Fruit fly (Drosophila melanogaster) whole organism, adult: ENCODE results near the gene DNaseII.

ENCODE experiments used
- CG11617 ChIP-seq: fragments of 200-800 bp; sonication (Bioruptor generic); optimal IDR thresholded peaks from 2 replicates; lab custom pipeline; 2017; ENCODE audit warnings: mild to moderate bottlenecking, missing biosample characterization, missing genetic modification reagents, missing genetic modification characterization
- CG14711 ChIP-seq: fragments of 200-800 bp; sonication (Bioruptor generic); optimal IDR thresholded peaks from 2 replicates; lab custom pipeline; 2018; ENCODE audit warnings: missing biosample characterization, mild to moderate bottlenecking, missing genetic modification characterization, moderate library complexity
- CG1620 ChIP-seq: fragments of 200-800 bp; sonication (Bioruptor generic); optimal IDR thresholded peaks from 2 replicates; lab custom pipeline; 2016; ENCODE audit warnings: missing biosample characterization, missing genetic modification characterization
- CG33017 ChIP-seq: fragments of 200-800 bp; sonication (Bioruptor generic); optimal IDR thresholded peaks from 2 replicates; lab custom pipeline; 2018; ENCODE audit warnings: missing biosample characterization, mild to moderate bottlenecking, missing genetic modification characterization, moderate library complexity
- CG5204 ChIP-seq: fragments of 200-800 bp; sonication (Bioruptor generic); optimal IDR thresholded peaks from 2 replicates; lab custom pipeline; 2016; ENCODE audit warnings: missing biosample characterization, missing genetic modification characterization
- CG7101 ChIP-seq: fragments of 200-800 bp; sonication (Bioruptor generic); optimal IDR thresholded peaks from 2 replicates; lab custom pipeline; 2018; ENCODE audit warnings: missing biosample characterization, mild to moderate bottlenecking, missing genetic modification characterization, moderate library complexity
- Clk ChIP-seq: fragments of 200-800 bp; sonication (Bioruptor generic); optimal IDR thresholded peaks from 2 replicates; lab custom pipeline; 2017; ENCODE audit warnings: missing biosample characterization, missing genetic modification characterization
- Crg-1 ChIP-seq: fragments of 200-800 bp; sonication (Bioruptor generic); optimal IDR thresholded peaks from 2 replicates; lab custom pipeline; 2016; ENCODE audit warnings: missing biosample characterization, missing genetic modification characterization
- Hr96 ChIP-seq: fragments of 200-800 bp; sonication (Bioruptor generic); optimal IDR thresholded peaks from 2 replicates; lab custom pipeline; 2016; ENCODE audit warnings: missing biosample characterization, missing genetic modification characterization
- Mnt ChIP-seq: fragments of 200-800 bp; sonication (Bioruptor generic); optimal IDR thresholded peaks from 2 replicates; lab custom pipeline; 2016; ENCODE audit warnings: missing biosample characterization, mild to moderate bottlenecking, missing genetic modification characterization
- cic ChIP-seq: fragments of 200-800 bp; sonication (Bioruptor generic); optimal IDR thresholded peaks from 2 replicates; lab custom pipeline; 2017; ENCODE audit warnings: missing biosample characterization, mild to moderate bottlenecking, missing genetic modification characterization, moderate library complexity
- kay ChIP-seq: fragments of 200-800 bp; sonication (Bioruptor generic); peaks from one replicate; lab custom pipeline; 2016; ENCODE audit warnings: missing biosample characterization, missing genetic modification characterization, borderline replicate concordance
- ovo ChIP-seq: fragments of 200-800 bp; sonication (Bioruptor generic); optimal IDR thresholded peaks from 2 replicates; lab custom pipeline; 2016; ENCODE audit warnings: missing biosample characterization, missing genetic modification characterization
- toe ChIP-seq: fragments of 200-800 bp; sonication (Bioruptor generic); optimal IDR thresholded peaks from 2 replicates; lab custom pipeline; 2016; ENCODE audit warnings: missing biosample characterization, missing genetic modification characterization

DNA sequence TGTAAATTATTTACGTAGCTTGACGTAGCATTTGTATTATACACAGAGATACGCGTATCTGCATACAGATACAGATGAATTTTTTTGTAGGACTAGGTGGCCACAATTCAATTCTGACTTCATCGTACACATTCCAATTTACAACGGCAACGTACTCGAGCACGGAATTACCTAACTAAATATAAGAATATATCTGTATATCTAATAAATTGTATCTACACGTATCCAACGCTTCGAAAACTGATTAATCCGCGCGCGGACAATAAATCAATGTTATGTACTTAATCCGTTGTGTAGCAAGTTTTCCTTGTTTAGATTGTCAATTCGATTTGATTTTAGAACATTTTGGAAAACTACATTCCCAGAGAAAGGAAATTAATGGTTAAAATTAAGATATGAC is 4.2 kb downstream of the DNaseII start, which contains the start of gene CG7794:
- no peak for TF ChIP-seq Clk
- TF ChIP-seq CG5204 (GFP tag; lab: Kevin White, UChicago) = no peak
- TF ChIP-seq CG14711 (tag; lab: Kevin White, UChicago) = no peak
- TF ChIP-seq CG7101 = no peak
- no peak for TF ChIP-seq CG1620 (GFP tag; lab: Kevin White, UChicago)
- no peak for TF ChIP-seq Hr96 (GFP tag; lab: Kevin White, UChicago)
- no peak for TF ChIP-seq Crg-1
- TF ChIP-seq CG11617 (GFP tag; lab: Kevin White, UChicago) = no peak
- no peak for TF ChIP-seq kay (GFP tag; lab: Kevin White, UChicago)
- no peak for TF ChIP-seq Mnt (GFP tag; lab: Kevin White, UChicago)
- TF ChIP-seq toe (GFP tag; lab: Kevin White, UChicago) = no peak
- TF ChIP-seq cic = no peak
- TF ChIP-seq CG33017 (tag; lab: Kevin White, UChicago) = no peak
- no peak for TF ChIP-seq ovo (GFP tag; lab: Kevin White, UChicago)
